Worm (Caenorhabditis elegans): ENCODE data around the gene ZK1248.19.

DNA sequence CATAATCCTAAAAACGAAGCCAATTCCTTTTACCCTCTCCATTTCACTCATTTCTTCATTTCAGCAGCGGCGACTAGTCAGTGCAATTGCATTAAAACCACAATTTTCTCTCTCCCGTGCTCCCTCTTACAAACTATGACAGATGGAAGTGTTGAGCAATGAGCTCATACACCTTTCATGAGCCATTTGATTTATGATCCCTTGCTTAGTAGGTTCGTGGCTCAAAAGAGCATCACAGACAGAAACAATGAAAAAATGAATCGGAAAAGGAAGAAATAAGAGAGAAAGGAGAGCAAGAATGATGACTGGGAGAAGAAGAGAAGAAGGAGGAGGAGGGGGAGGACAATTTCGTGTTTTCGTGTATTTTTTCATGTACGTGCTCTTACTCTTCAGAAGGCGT, 32.3 kb upstream of the ZK1248.19 start:
- TF ChIP-seq F13H6.1 (tag; optimal IDR thresholded peaks at IDR 0.05) (no peak), lim-6 (tag; optimal IDR thresholded peaks at IDR 0.05) (no peak), ceh-19 (GFP tag; optimal IDR thresholded peaks at IDR 0.05) (no peak)

All from whole organism, late embryonic.